Fruit fly (Drosophila melanogaster): ENCODE measurements around the gene Raf.

Raf gene

DNA sequence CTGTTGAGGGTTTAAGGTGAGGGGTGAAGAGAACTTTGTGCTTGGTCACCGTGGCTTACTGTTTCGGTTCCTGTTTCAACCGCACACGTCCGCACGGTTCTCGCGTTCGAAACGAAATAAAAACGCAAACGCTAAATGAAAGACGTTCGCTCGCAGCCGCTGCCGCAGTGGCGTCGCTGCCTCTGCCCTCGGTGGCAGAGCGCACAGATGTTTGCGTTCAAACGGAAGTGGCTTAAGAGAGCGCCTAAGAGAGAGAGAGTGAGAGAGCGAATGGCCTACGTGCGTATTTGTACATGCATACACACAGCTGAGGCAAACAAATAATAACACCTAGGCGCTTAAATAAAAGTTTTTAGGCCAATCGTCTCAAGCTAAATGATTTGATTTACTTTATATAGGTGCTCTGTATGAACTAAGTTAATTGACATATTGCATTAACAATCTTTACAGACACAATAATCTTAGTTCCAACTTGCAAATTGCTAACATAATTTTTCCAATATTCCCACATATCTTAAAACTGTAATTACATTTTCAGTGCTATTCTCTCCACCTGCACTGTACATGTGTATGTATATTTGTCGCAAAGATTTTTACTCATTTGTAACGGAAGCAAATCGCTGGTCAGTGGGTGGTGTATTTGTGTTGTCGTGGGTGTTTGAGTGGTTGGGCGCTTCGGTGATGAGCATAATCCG is 1.8 kb upstream of the Raf start, which contains the start of gene CG2865 (continued):
- TF ChIP-seq CG10366 (GFP tag; IDR thresholded peaks at IDR 0.05) = peak; percentile 73
- TF ChIP-seq oc (tag; optimal IDR thresholded peaks at IDR 0.05) = peak; percentile 88
- peak; percentile 97 for TF ChIP-seq dmrt99B (tag; optimal IDR thresholded peaks at IDR 0.05)
- TF ChIP-seq CG11696 (GFP tag; IDR thresholded peaks at IDR 0.05) = peak; percentile 99
- TF ChIP-seq CG2116 (GFP tag; optimal IDR thresholded peaks at IDR 0.05) = peak; percentile 68
- peak; percentile 91 for TF ChIP-seq Trl (optimal IDR thresholded peaks at IDR 0.05)
- TF ChIP-seq Trl (GFP tag; optimal IDR thresholded peaks at IDR 0.05) = peak; percentile 91
- TF ChIP-seq CG32767 (GFP tag; IDR thresholded peaks at IDR 0.05) = peak; percentile 90
- TF ChIP-seq CG11093 (GFP tag; IDR thresholded peaks at IDR 0.05) = peak; percentile 74; the same call in 2 of the 3 replicates
- 0 out of 3 replicates have a peak, but pooled peaks have one; percentile 35 for TF ChIP-seq CG2199 (GFP tag; IDR thresholded peaks at IDR 0.05)
- TF ChIP-seq Dbx (GFP tag; IDR thresholded peaks at IDR 0.05) = peak; percentile 86
- peak; percentile 98 for TF ChIP-seq CG2678 (tag; optimal IDR thresholded peaks at IDR 0.05)
- TF ChIP-seq eyg (GFP tag; optimal IDR thresholded peaks at IDR 0.05) = peak; percentile 76
- TF ChIP-seq row (GFP tag; IDR thresholded peaks at IDR 0.05) = peak; percentile 98
- peak; percentile 84 for TF ChIP-seq Mes4 (GFP tag; optimal IDR thresholded peaks at IDR 0.05)
- peak; percentile 94 for TF ChIP-seq bcd (GFP tag; optimal IDR thresholded peaks at IDR 0.05)
- peak in 1 of 2 experiments; percentile 66 for TF ChIP-seq crp (GFP tag; optimal IDR thresholded peaks at IDR 0.05)
- peak; percentile 95 for TF ChIP-seq CG15601 (tag; optimal IDR thresholded peaks at IDR 0.05)
- TF ChIP-seq CG33213 (GFP tag; optimal IDR thresholded peaks at IDR 0.05) = peak; percentile 68
- TF ChIP-seq sob (GFP tag; IDR thresholded peaks at IDR 0.05) = peak; percentile 89
- peak; percentile 71 for TF ChIP-seq CG5245 (GFP tag; optimal IDR thresholded peaks at IDR 0.05)
- peak; percentile 76 for TF ChIP-seq Neu2 (GFP tag; optimal IDR thresholded peaks at IDR 0.05; ENCODE audit: borderline replicate concordance)
- no peak for TF ChIP-seq usp (GFP tag; optimal IDR thresholded peaks at IDR 0.05)
- TF ChIP-seq CG3281 (GFP tag; optimal IDR thresholded peaks at IDR 0.05) = peak; percentile 97
- peak; percentile 89 for TF ChIP-seq her (GFP tag; optimal IDR thresholded peaks at IDR 0.05)
- TF ChIP-seq aop (GFP tag; IDR thresholded peaks at IDR 0.05) = no peak
- peak; percentile 57 for TF ChIP-seq CG17802 (tag; optimal IDR thresholded peaks at IDR 0.05)
- peak; percentile 85 for TF ChIP-seq esg (GFP tag; conservative IDR thresholded peaks at IDR 0.05)
- peak; percentile 73 for TF ChIP-seq wor (GFP tag; IDR thresholded peaks at IDR 0.05)
- peak; percentile 90 for TF ChIP-seq schlank (tag; optimal IDR thresholded peaks at IDR 0.05)
- TF ChIP-seq ken (GFP tag; IDR thresholded peaks at IDR 0.05) = peak; percentile 68; the same call in 1 of the 3 replicates
- TF ChIP-seq emc (GFP tag; optimal IDR thresholded peaks at IDR 0.05) = peak; percentile 67
- TF ChIP-seq ase (GFP tag; IDR thresholded peaks at IDR 0.05) = peak; percentile 79
- TF ChIP-seq Lpt (GFP tag; optimal IDR thresholded peaks at IDR 0.05) = no peak
- no peak for TF ChIP-seq hbn (GFP tag; IDR thresholded peaks at IDR 0.05; ENCODE audit: partially characterized antibody)
- peak; percentile 91 for TF ChIP-seq zen (tag; optimal IDR thresholded peaks at IDR 0.05)
- peak; percentile 73 for TF ChIP-seq H2.0 (GFP tag; IDR thresholded peaks at IDR 0.05)
- peak; percentile 72 for TF ChIP-seq CG11247 (GFP tag; IDR thresholded peaks at IDR 0.05)
- peak; percentile 96 for TF ChIP-seq sug (tag; optimal IDR thresholded peaks at IDR 0.05)
- peak; percentile 83 for TF ChIP-seq CG4617 (GFP tag; optimal IDR thresholded peaks at IDR 0.05; ENCODE audit: borderline replicate concordance)
- peak; percentile 95 for TF ChIP-seq CG18262 (tag; optimal IDR thresholded peaks at IDR 0.05)
- peak; percentile 97 for TF ChIP-seq CG12659 (GFP tag; optimal IDR thresholded peaks at IDR 0.05)
- TF ChIP-seq Dref (GFP tag; IDR thresholded peaks at IDR 0.05) = no peak
- TF ChIP-seq CG2889 (GFP tag; IDR thresholded peaks at IDR 0.05) = peak; percentile 77; the same call in 2 of the 3 replicates
- peak; percentile 29; the same call in 2 of the 3 replicates for TF ChIP-seq gce (GFP tag; IDR thresholded peaks at IDR 0.05)
- peak; percentile 75 for TF ChIP-seq trh (GFP tag; optimal IDR thresholded peaks at IDR 0.05)
- TF ChIP-seq gcm2 (GFP tag; optimal IDR thresholded peaks at IDR 0.05) = peak; percentile 87
- TF ChIP-seq caup (GFP tag; optimal IDR thresholded peaks at IDR 0.05; ENCODE audit: severe bottlenecking) = peak; percentile 94
- peak; percentile 57 for TF ChIP-seq CG9876 (GFP tag; optimal IDR thresholded peaks at IDR 0.05)
- TF ChIP-seq pum (GFP tag; optimal IDR thresholded peaks at IDR 0.05) = peak; percentile 92
